Fruit fly (Drosophila melanogaster): ENCODE measurements around the gene inaE.

The inaE gene

dm6 chrX:13783534-13783949 lies at the start of gene inaE (continued):
- TF ChIP-seq CG6163 (GFP tag; IDR thresholded peaks at IDR 0.05) (0 out of 3 replicates have a peak, but pooled peaks have one; percentile 45), Met (GFP tag; optimal IDR thresholded peaks at IDR 0.05) (no peak), fd59A (GFP tag; optimal IDR thresholded peaks at IDR 0.05) (no peak), CG4318 (GFP tag; optimal IDR thresholded peaks at IDR 0.05) (no peak), CG6808 (GFP tag; optimal IDR thresholded peaks at IDR 0.05) (peak; percentile 18), Hr38 (GFP tag; optimal IDR thresholded peaks at IDR 0.05) (no peak), achi (GFP tag; optimal IDR thresholded peaks at IDR 0.05) (no peak)

dm6 chrX:13734866-13735265 lies 48.6 kb upstream of the inaE start:
- TF ChIP-seq svp (GFP tag) (no peak), CG9139 (GFP tag; optimal IDR thresholded peaks at IDR 0.05) (no peak), CG11294 (GFP tag; IDR thresholded peaks at IDR 0.05) (0 out of 2 replicates have a peak, but pooled peaks have one; percentile 37), fkh (GFP tag; optimal IDR thresholded peaks at IDR 0.05) (no peak), topi (GFP tag; optimal IDR thresholded peaks at IDR 0.05) (no peak), CG1621 (tag; optimal IDR thresholded peaks at IDR 0.05) (no peak), Ets21C (GFP tag; optimal IDR thresholded peaks at IDR 0.05) (no peak), OdsH (GFP tag; optimal IDR thresholded peaks at IDR 0.05) (no peak), CG10669 (GFP tag; optimal IDR thresholded peaks at IDR 0.05) (no peak), dsx (GFP tag; optimal IDR thresholded peaks at IDR 0.05; ENCODE audit: poor library complexity, severe bottlenecking) (no peak), Gug (GFP tag; IDR thresholded peaks at IDR 0.05) (peak; percentile 64), CG3032 (tag; optimal IDR thresholded peaks at IDR 0.05) (peak; percentile 28), Eip75B (GFP tag; optimal IDR thresholded peaks at IDR 0.05) (no peak), Sox102F (GFP tag; optimal IDR thresholded peaks at IDR 0.05) (no peak), CG15336 (GFP tag; IDR thresholded peaks at IDR 0.05) (peak; percentile 70), esn (GFP tag; optimal IDR thresholded peaks at IDR 0.05) (peak; percentile 48), vri (GFP tag; optimal IDR thresholded peaks at IDR 0.05) (no peak), Eip78C (GFP tag) (no peak), CG6276 (GFP tag; optimal IDR thresholded peaks at IDR 0.05) (no peak), CG8119 (GFP tag; IDR thresholded peaks at IDR 0.05) (peak; percentile 77; the same call in 2 of the 3 replicates), CG8319 (GFP tag; optimal IDR thresholded peaks at IDR 0.05) (no peak), Smox (GFP tag; optimal IDR thresholded peaks at IDR 0.05) (no peak), CG8632 (GFP tag; optimal IDR thresholded peaks at IDR 0.05) (no peak), CG6854 (GFP tag; optimal IDR thresholded peaks at IDR 0.05) (no peak), net (GFP tag; optimal IDR thresholded peaks at IDR 0.05) (no peak), spab (GFP tag; optimal IDR thresholded peaks at IDR 0.05) (no peak), CG31627 (GFP tag; optimal IDR thresholded peaks at IDR 0.05) (no peak), CG10631 (GFP tag; optimal IDR thresholded peaks at IDR 0.05) (peak; percentile 41), salr (GFP tag; optimal IDR thresholded peaks at IDR 0.05) (peak in 1 of 2 experiments; percentile 56), CG6792 (GFP tag; optimal IDR thresholded peaks at IDR 0.05) (no peak), Sox14 (GFP tag; optimal IDR thresholded peaks at IDR 0.05) (no peak), pdm3 (GFP tag; optimal IDR thresholded peaks at IDR 0.05) (no peak), Sox15 (GFP tag; optimal IDR thresholded peaks at IDR 0.05) (no peak), Hr4 (GFP tag; optimal IDR thresholded peaks at IDR 0.05) (peak; percentile 67), Ets96B (tag; optimal IDR thresholded peaks at IDR 0.05) (peak; percentile 3), CG4318 (GFP tag; optimal IDR thresholded peaks at IDR 0.05) (no peak), Hr39 (GFP tag; optimal IDR thresholded peaks at IDR 0.05) (no peak), fd85E (GFP tag; optimal IDR thresholded peaks at IDR 0.05) (no peak), Met (GFP tag; optimal IDR thresholded peaks at IDR 0.05) (no peak), Eip93F (GFP tag; optimal IDR thresholded peaks at IDR 0.05) (no peak), cyc (GFP tag; optimal IDR thresholded peaks at IDR 0.05) (no peak), achi (GFP tag; optimal IDR thresholded peaks at IDR 0.05) (no peak)
